Fruit fly (Drosophila melanogaster) whole organism, embryonic: Measurements from ENCODE around the gene CG34303.

Experiments used
- BEAF-32 ChIP-seq: fragments of 200-800 bp; sonication (Bioruptor generic); optimal IDR thresholded peaks from 3 replicates; lab custom pipeline; 2017; ENCODE audit warnings: missing biosample characterization, missing genetic modification characterization, mild to moderate bottlenecking, moderate library complexity, missing genetic modification reagents
- CG10565 ChIP-seq: fragments of 200-800 bp; sonication (Bioruptor generic); optimal IDR thresholded peaks from 3 replicates; lab custom pipeline; 2016; ENCODE audit warnings: missing biosample characterization, mild to moderate bottlenecking, missing genetic modification characterization
- CG12391 ChIP-seq: fragments of 200-800 bp; sonication (Bioruptor generic); optimal IDR thresholded peaks from 3 replicates; lab custom pipeline; 2018; ENCODE audit warnings: missing biosample characterization, mild to moderate bottlenecking, missing genetic modification characterization, moderate library complexity
- CG13287 ChIP-seq: fragments of 200-800 bp; sonication (Bioruptor generic); IDR thresholded peaks from 2 replicates; pipeline ENCODE4 v1.3.6; 2022; ENCODE audit warnings: missing biosample characterization, missing genetic modification characterization; ENCODE audit not compliant: partially characterized antibody
- CG13894 ChIP-seq: fragments of 200-800 bp; sonication (Bioruptor generic); optimal IDR thresholded peaks from 3 replicates; lab custom pipeline; 2018; ENCODE audit warnings: missing biosample characterization, mild to moderate bottlenecking, missing genetic modification characterization, moderate library complexity
- CG14710 ChIP-seq: fragments of 200-800 bp; sonication (Bioruptor generic); optimal IDR thresholded peaks from 3 replicates; lab custom pipeline; 2019; ENCODE audit warnings: missing biosample characterization, mild to moderate bottlenecking, missing genetic modification characterization, moderate library complexity
- CG15514 ChIP-seq: fragments of 200-800 bp; sonication (Bioruptor generic); optimal IDR thresholded peaks from 3 replicates; lab custom pipeline; 2017; ENCODE audit warnings: missing biosample characterization, missing genetic modification characterization, mild to moderate bottlenecking, moderate library complexity, missing genetic modification reagents
- CG1602 ChIP-seq: fragments of 200-800 bp; sonication (Bioruptor generic); optimal IDR thresholded peaks from 3 replicates; lab custom pipeline; 2016; ENCODE audit warnings: missing biosample characterization, missing genetic modification characterization
- CG17186 ChIP-seq: fragments of 200-800 bp; sonication (Bioruptor generic); optimal IDR thresholded peaks from 3 replicates; lab custom pipeline; 2017; ENCODE audit warnings: missing biosample characterization, missing genetic modification reagents, missing genetic modification characterization
- CG2120 ChIP-seq: fragments of 200-800 bp; sonication (Bioruptor generic); optimal IDR thresholded peaks from 3 replicates; lab custom pipeline; 2016; ENCODE audit warnings: missing biosample characterization, missing genetic modification characterization
- CG2199 ChIP-seq: fragments of 200-800 bp; sonication (Bioruptor generic); IDR thresholded peaks from 3 replicates; pipeline ENCODE4 v1.3.6; 2022; ENCODE audit warnings: missing biosample characterization, missing genetic modification characterization
- CG2889 ChIP-seq: fragments of 200-800 bp; sonication (Bioruptor generic); IDR thresholded peaks from 3 replicates; pipeline ENCODE4 v1.3.6; 2022; ENCODE audit warnings: missing biosample characterization, missing genetic modification characterization
- CG34376 ChIP-seq: fragments of 200-800 bp; sonication (Bioruptor generic); optimal IDR thresholded peaks from 2 replicates; lab custom pipeline; 2018; ENCODE audit warnings: missing biosample characterization, mild to moderate bottlenecking, missing genetic modification characterization
- CG34422 ChIP-seq: fragments of 200-800 bp; sonication (Bioruptor generic); IDR thresholded peaks from 3 replicates; pipeline ENCODE4 v1.3.6; 2022; ENCODE audit warnings: missing biosample characterization, missing genetic modification characterization
- CG4617 ChIP-seq: fragments of 200-800 bp; sonication (Bioruptor generic); optimal IDR thresholded peaks from 3 replicates; lab custom pipeline; 2016; ENCODE audit warnings: missing biosample characterization, missing genetic modification characterization, borderline replicate concordance
- CG6272 ChIP-seq: fragments of 200-800 bp; sonication (Bioruptor generic); IDR thresholded peaks from 2 replicates; pipeline ENCODE4 v1.3.6; 2022; ENCODE audit warnings: missing biosample characterization, missing genetic modification characterization
- CG7372 ChIP-seq: fragments of 200-800 bp; sonication (Bioruptor generic); IDR thresholded peaks from 2 replicates; pipeline ENCODE4 v1.3.6; 2022; ENCODE audit warnings: missing biosample characterization, missing genetic modification characterization
- CG7928 ChIP-seq: fragments of 200-800 bp; sonication (Bioruptor generic); optimal IDR thresholded peaks from 2 replicates; lab custom pipeline; 2017; ENCODE audit warnings: missing biosample characterization, mild to moderate bottlenecking, missing genetic modification characterization
- CG9215 ChIP-seq: fragments of 200-800 bp; sonication (Bioruptor generic); IDR thresholded peaks from 2 replicates; pipeline ENCODE4 v1.3.6; 2022; ENCODE audit warnings: missing biosample characterization, missing genetic modification characterization
- Chrac-16 ChIP-seq: fragments of 200-800 bp; sonication (Bioruptor generic); optimal IDR thresholded peaks from 3 replicates; lab custom pipeline; 2016; ENCODE audit warnings: missing biosample characterization, missing genetic modification characterization
- Dll ChIP-seq: fragments of 200-800 bp; sonication (Bioruptor generic); IDR thresholded peaks from 4 replicates; pipeline ENCODE4 v1.3.6; 2022; ENCODE audit warnings: missing biosample characterization, missing genetic modification characterization; ENCODE audit not compliant: partially characterized antibody
- Dp ChIP-seq: fragments of 200-800 bp; sonication (Bioruptor generic); optimal IDR thresholded peaks from 2 replicates; lab custom pipeline; 2018; ENCODE audit warnings: missing biosample characterization, mild to moderate bottlenecking, missing genetic modification characterization, moderate library complexity
- Dref ChIP-seq: fragments of 200-800 bp; sonication (Bioruptor generic); IDR thresholded peaks from 2 replicates; pipeline ENCODE4 v1.3.6; 2022; ENCODE audit warnings: missing biosample characterization, missing genetic modification characterization
- HHEX ChIP-seq: fragments of 200-800 bp; sonication (Bioruptor generic); optimal IDR thresholded peaks from 3 replicates; lab custom pipeline; 2017; ENCODE audit warnings: missing biosample characterization, mild to moderate bottlenecking, missing genetic modification characterization, missing genetic modification reagents
- HLH4C ChIP-seq: fragments of 200-800 bp; sonication (Bioruptor generic); IDR thresholded peaks from 3 replicates; pipeline ENCODE4 v1.3.6; 2022; ENCODE audit warnings: missing biosample characterization, missing genetic modification characterization; ENCODE audit not compliant: partially characterized antibody
- MBD-R2 ChIP-seq: fragments of 200-800 bp; sonication (Bioruptor generic); IDR thresholded peaks from 2 replicates; pipeline ENCODE4 v1.3.6; 2022; ENCODE audit warnings: missing biosample characterization, missing genetic modification characterization
- Meics ChIP-seq: fragments of 200-800 bp; sonication (Bioruptor generic); optimal IDR thresholded peaks from 2 replicates; lab custom pipeline; 2017; ENCODE audit warnings: missing biosample characterization, mild to moderate bottlenecking, missing genetic modification characterization
- NfI ChIP-seq: fragments of 200-800 bp; sonication (Bioruptor generic); optimal IDR thresholded peaks from 3 replicates; lab custom pipeline; 2018; ENCODE audit warnings: missing biosample characterization, mild to moderate bottlenecking, missing genetic modification characterization, moderate library complexity
- Sin3A ChIP-seq: fragments of >200 bp; optimal IDR thresholded peaks from 2 replicates; lab custom pipeline; 2018
- Sry-δ ChIP-seq: fragments of 200-800 bp; sonication (Bioruptor generic); optimal IDR thresholded peaks from 2 replicates; lab custom pipeline; 2016; ENCODE audit warnings: missing biosample characterization, missing genetic modification characterization
- bbx ChIP-seq: fragments of 200-800 bp; sonication (Bioruptor generic); IDR thresholded peaks from 2 replicates; pipeline ENCODE4 v1.3.6; 2022; ENCODE audit warnings: missing biosample characterization, missing genetic modification characterization; ENCODE audit not compliant: partially characterized antibody
- cad ChIP-seq: fragments of >200 bp; optimal IDR thresholded peaks from 2 replicates; lab custom pipeline; 2017; ENCODE audit warnings: missing biosample characterization, missing genetic modification characterization
- crc ChIP-seq: fragments of 200-800 bp; sonication (Bioruptor generic); optimal IDR thresholded peaks from 2 replicates; lab custom pipeline; 2016; ENCODE audit warnings: missing biosample characterization, missing genetic modification characterization
- eve ChIP-seq, 2 experiments: fragments of >200 bp; optimal IDR thresholded peaks; 2 replicates each; lab custom pipeline; 2017; ENCODE audit warnings: missing biosample characterization in 2 of 2, missing genetic modification characterization in 2 of 2
- fd96Cb ChIP-seq: fragments of 200-800 bp; sonication (Bioruptor generic); optimal IDR thresholded peaks from 2 replicates; lab custom pipeline; 2018; ENCODE audit warnings: missing biosample characterization, mild to moderate bottlenecking, missing genetic modification characterization, moderate library complexity
- gfzf ChIP-seq: fragments of 200-800 bp; sonication (Bioruptor generic); optimal IDR thresholded peaks from 2 replicates; lab custom pipeline; 2016; ENCODE audit warnings: missing biosample characterization, mild to moderate bottlenecking, missing genetic modification characterization, moderate library complexity
- hbn ChIP-seq: fragments of 200-800 bp; sonication (Bioruptor generic); IDR thresholded peaks from 2 replicates; pipeline ENCODE4 v1.3.6; 2022; ENCODE audit warnings: missing biosample characterization, missing genetic modification characterization; ENCODE audit not compliant: partially characterized antibody
- lab ChIP-seq: fragments of 200-800 bp; sonication (Bioruptor generic); optimal IDR thresholded peaks from 3 replicates; lab custom pipeline; 2017; ENCODE audit warnings: missing biosample characterization, missing genetic modification characterization, mild to moderate bottlenecking, moderate library complexity, missing genetic modification reagents
- mld ChIP-seq: fragments of 200-800 bp; sonication (Bioruptor generic); IDR thresholded peaks from 3 replicates; pipeline ENCODE4 v1.3.6; 2022; ENCODE audit warnings: missing biosample characterization, missing genetic modification characterization; ENCODE audit not compliant: partially characterized antibody
- onecut ChIP-seq: fragments of 200-800 bp; sonication (Bioruptor generic); IDR thresholded peaks from 2 replicates; pipeline ENCODE4 v1.3.6; 2022; ENCODE audit warnings: missing biosample characterization, missing genetic modification characterization
- org-1 ChIP-seq: fragments of 200-800 bp; sonication (Bioruptor generic); optimal IDR thresholded peaks from 2 replicates; lab custom pipeline; 2017; ENCODE audit warnings: missing biosample characterization, missing genetic modification characterization
- pzg ChIP-seq: fragments of 200-800 bp; sonication (Bioruptor generic); optimal IDR thresholded peaks from 3 replicates; lab custom pipeline; 2018; ENCODE audit warnings: missing biosample characterization, mild to moderate bottlenecking, missing genetic modification characterization, moderate library complexity
- row ChIP-seq: fragments of 200-800 bp; sonication (Bioruptor generic); IDR thresholded peaks from 3 replicates; pipeline ENCODE4 v1.3.6; 2022; ENCODE audit warnings: missing biosample characterization, missing genetic modification characterization
- scrt ChIP-seq: fragments of 200-800 bp; sonication (Bioruptor generic); optimal IDR thresholded peaks from 2 replicates; lab custom pipeline; 2018; ENCODE audit warnings: missing biosample characterization, mild to moderate bottlenecking, missing genetic modification characterization, moderate library complexity
- sens ChIP-seq: fragments of 200-800 bp; sonication (Bioruptor generic); peaks from one replicate; lab custom pipeline; 2016; ENCODE audit warnings: missing biosample characterization, missing genetic modification characterization
- stwl ChIP-seq: fragments of 200-800 bp; sonication (Bioruptor generic); optimal IDR thresholded peaks from 3 replicates; lab custom pipeline; 2018; ENCODE audit warnings: missing biosample characterization, mild to moderate bottlenecking, missing genetic modification characterization, moderate library complexity
- sug ChIP-seq: fragments of 200-800 bp; optimal IDR thresholded peaks from 2 replicates; lab custom pipeline; 2019; ENCODE audit warnings: missing biosample characterization, mild to moderate bottlenecking, missing genetic modification characterization, moderate library complexity
- ttk ChIP-seq: fragments of 200-800 bp; sonication (Bioruptor generic); IDR thresholded peaks from 2 replicates; pipeline ENCODE4 v2.1.2; 2022; ENCODE audit warnings: missing biosample characterization, missing genetic modification characterization
- zen ChIP-seq: fragments of 200-800 bp; sonication (Bioruptor generic); optimal IDR thresholded peaks from 3 replicates; lab custom pipeline; 2018; ENCODE audit warnings: missing biosample characterization, mild to moderate bottlenecking, missing genetic modification characterization, moderate library complexity

Gene CG34303

DNA sequence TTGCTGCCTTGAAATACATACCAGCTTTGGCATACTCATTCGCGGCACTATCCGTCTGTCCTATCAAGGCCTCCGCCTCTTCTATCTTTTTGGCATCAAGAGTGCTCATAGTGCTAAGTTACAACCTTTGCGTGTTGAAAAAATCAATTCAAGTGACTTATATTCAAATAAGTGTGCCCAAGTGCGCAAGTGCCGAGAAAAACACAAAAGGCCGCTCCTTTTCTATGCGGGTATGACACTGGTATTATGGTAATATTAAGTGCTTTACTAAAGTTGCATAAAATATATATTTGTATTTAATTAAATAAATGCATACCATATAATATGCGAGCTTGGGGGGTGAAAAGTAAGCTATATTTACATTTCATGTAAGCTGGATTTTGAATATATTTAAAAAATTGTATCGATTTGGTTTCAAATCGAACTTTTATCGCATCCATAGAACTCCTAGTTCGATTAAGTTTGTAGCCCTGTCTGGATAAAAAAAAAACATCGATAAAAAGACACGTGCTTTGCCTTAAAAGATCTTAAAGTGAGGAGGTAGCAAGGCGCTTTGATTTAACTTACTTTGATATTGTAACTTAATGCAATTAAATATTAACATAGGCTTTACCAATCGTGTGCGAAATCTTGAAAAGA is 30.3 kb downstream of the CG34303 start, which contains the start of the genes gammaSnap2 and ATPsynepsilonL:
gammaSnap2 (minus strand) TSS at position 135 of the 639 bp plus-strand sequence.
ATPsynepsilonL (plus strand) TSS at position 508 of the 639 bp plus-strand sequence.
- no peak for TF ChIP-seq cad (GFP tag; lab: Kevin White, UChicago)
- peak; percentile 97 for TF ChIP-seq CG15514 (GFP tag; lab: Kevin White, UChicago)
- peak; percentile 40 for TF ChIP-seq gfzf (GFP tag; lab: Kevin White, UChicago)
- peak in 1 of 2 experiments; percentile 9 for TF ChIP-seq eve (GFP tag; optimal IDR thresholded peaks at IDR 0.05; lab: Kevin White, UChicago)
- peak; percentile 18 for TF ChIP-seq CG13894
- TF ChIP-seq CG7928 (GFP tag; lab: Kevin White, UChicago) = peak; percentile 18
- TF ChIP-seq CG2199 = no peak
- peak; percentile 36; the same call in 1 of the 2 replicates for TF ChIP-seq MBD-R2 (GFP tag; lab: Robert Waterston, UW)
- no peak for TF ChIP-seq CG12391
- TF ChIP-seq Dll (GFP tag; lab: Robert Waterston, UW) = 0 out of 4 replicates have a peak, but pooled peaks have one; percentile 51
- no peak for TF ChIP-seq CG9215 (GFP tag; lab: Robert Waterston, UW)
- TF ChIP-seq CG2120 (GFP tag; lab: Kevin White, UChicago) = no peak
- TF ChIP-seq mld (GFP tag; lab: Robert Waterston, UW) = 0 out of 3 replicates have a peak, but pooled peaks have one; percentile 12
- no peak for TF ChIP-seq CG1602
- TF ChIP-seq onecut (GFP tag; lab: Robert Waterston, UW) = peak; percentile 89
- 0 out of 3 replicates have a peak, but pooled peaks have one; percentile 26 for TF ChIP-seq HLH4C (GFP tag; lab: Robert Waterston, UW)
- peak; percentile 38; the same call in 1 of the 2 replicates for TF ChIP-seq Dref (GFP tag; lab: Robert Waterston, UW)
- peak; percentile 27 for TF ChIP-seq BEAF-32 (GFP tag; lab: Kevin White, UChicago)
- peak; percentile 4 for TF ChIP-seq pzg
- TF ChIP-seq Sry-δ (GFP tag; lab: Kevin White, UChicago) = peak; percentile 4
- TF ChIP-seq CG13287 (GFP tag; lab: Robert Waterston, UW) = peak; percentile 41; the same call in 1 of the 2 replicates
- peak; percentile 14 for TF ChIP-seq Dp (GFP tag; lab: Kevin White, UChicago)
- TF ChIP-seq stwl (tag; lab: Kevin White, UChicago) = peak; percentile 81
- TF ChIP-seq row (GFP tag; lab: Robert Waterston, UW) = 0 out of 3 replicates have a peak, but pooled peaks have one; percentile 23
- TF ChIP-seq zen (tag; lab: Kevin White, UChicago) = no peak

DNA sequence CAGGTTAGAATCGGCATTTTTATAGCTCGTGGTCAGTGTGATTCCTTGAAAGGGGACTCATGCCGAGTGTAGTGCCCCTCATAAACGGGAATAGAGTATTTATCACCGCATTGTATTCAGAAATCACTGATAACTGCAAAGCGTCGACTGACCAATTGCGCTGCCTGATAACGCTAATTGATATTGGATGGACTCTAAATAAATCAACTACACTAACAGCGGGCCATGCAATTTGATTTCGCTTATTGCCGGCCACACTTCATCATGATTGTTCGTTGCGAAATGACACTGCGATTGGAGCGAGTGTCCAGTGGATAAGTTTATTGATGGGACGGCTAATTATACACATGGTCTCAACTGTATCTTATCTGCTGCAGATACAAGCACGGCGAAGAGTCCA is 32.1 kb downstream of the CG34303 start:
- TF ChIP-seq hbn (GFP tag; lab: Robert Waterston, UW) (no peak), fd96Cb (tag; lab: Kevin White, UChicago) (no peak), CG4617 (GFP tag; lab: Kevin White, UChicago) (no peak), CG17186 (GFP tag; lab: Kevin White, UChicago) (no peak), sug (tag; lab: Kevin White, UChicago) (peak; percentile 42), CG14710 (tag; lab: Kevin White, UChicago) (no peak), ttk (no peak), CG10565 (no peak), org-1 (GFP tag; lab: Kevin White, UChicago) (no peak), lab (GFP tag; lab: Kevin White, UChicago) (peak; percentile 83), Sin3A (lab: Kevin White, UChicago) (no peak), scrt (no peak), CG6272 (no peak), CG7372 (GFP tag; lab: Robert Waterston, UW) (no peak), Chrac-16 (no peak), HHEX (GFP tag; lab: Kevin White, UChicago) (no peak), sens (GFP tag; lab: Kevin White, UChicago) (no peak), bbx (GFP tag; lab: Robert Waterston, UW) (no peak), CG34422 (GFP tag; lab: Robert Waterston, UW) (no peak), CG34376 (GFP tag; lab: Kevin White, UChicago) (peak; percentile 34), CG2889 (no peak), NfI (GFP tag; lab: Kevin White, UChicago) (no peak), Meics (GFP tag; lab: Kevin White, UChicago) (no peak), crc (GFP tag; lab: Kevin White, UChicago) (no peak)
